Fruit fly (Drosophila melanogaster) whole organism, embryonic: ENCODE data around the gene CG33108.

ENCODE experiments used
- Ada2b ChIP-seq: fragments of 200-800 bp; sonication (Bioruptor generic); IDR thresholded peaks from 2 replicates; pipeline ENCODE4 v1.3.6; 2022; ENCODE audit warnings: missing biosample characterization, missing genetic modification characterization
- Atf6 ChIP-seq: fragments of 200-800 bp; sonication (Bioruptor generic); IDR thresholded peaks from 2 replicates; pipeline ENCODE4 v1.3.6; 2022; ENCODE audit warnings: missing biosample characterization, missing genetic modification characterization
- B-H2 ChIP-seq: fragments of 200-800 bp; sonication (Bioruptor generic); optimal IDR thresholded peaks from 2 replicates; lab custom pipeline; 2018; ENCODE audit warnings: missing biosample characterization, mild to moderate bottlenecking, missing genetic modification characterization
- CG10267 ChIP-seq: fragments of 200-800 bp; sonication (Bioruptor generic); optimal IDR thresholded peaks from 2 replicates; lab custom pipeline; 2018; ENCODE audit warnings: missing biosample characterization, mild to moderate bottlenecking, missing genetic modification characterization, moderate library complexity
- CG10462 ChIP-seq: fragments of 200-800 bp; sonication (Bioruptor generic); optimal IDR thresholded peaks from 2 replicates; lab custom pipeline; 2016; ENCODE audit warnings: missing biosample characterization, missing genetic modification characterization
- CG11723 ChIP-seq: fragments of 200-800 bp; sonication (Bioruptor generic); optimal IDR thresholded peaks from 2 replicates; lab custom pipeline; 2017; ENCODE audit warnings: missing biosample characterization, mild to moderate bottlenecking, missing genetic modification characterization
- CG12071 ChIP-seq: fragments of 200-800 bp; sonication (Bioruptor generic); optimal IDR thresholded peaks from 3 replicates; lab custom pipeline; 2018; ENCODE audit warnings: missing biosample characterization, mild to moderate bottlenecking, missing genetic modification characterization
- CG12744 ChIP-seq: fragments of 200-800 bp; sonication (Bioruptor generic); optimal IDR thresholded peaks from 2 replicates; lab custom pipeline; 2016; ENCODE audit warnings: missing biosample characterization, missing genetic modification characterization
- CG16779 ChIP-seq: fragments of 200-800 bp; sonication (Bioruptor generic); IDR thresholded peaks from 2 replicates; pipeline ENCODE4 v1.3.6; 2022; ENCODE audit warnings: missing biosample characterization, missing genetic modification characterization
- CG17186 ChIP-seq: fragments of 200-800 bp; sonication (Bioruptor generic); optimal IDR thresholded peaks from 3 replicates; lab custom pipeline; 2017; ENCODE audit warnings: missing biosample characterization, missing genetic modification reagents, missing genetic modification characterization
- CG17359 ChIP-seq: fragments of 200-800 bp; sonication (Bioruptor generic); optimal IDR thresholded peaks from 3 replicates; lab custom pipeline; 2018; ENCODE audit warnings: missing biosample characterization, mild to moderate bottlenecking, missing genetic modification characterization, moderate library complexity
- CG17385 ChIP-seq: fragments of 200-800 bp; sonication (Bioruptor generic); optimal IDR thresholded peaks from 3 replicates; lab custom pipeline; 2018; ENCODE audit warnings: missing biosample characterization, mild to moderate bottlenecking, missing genetic modification characterization
- CG17829 ChIP-seq: fragments of 200-800 bp; optimal IDR thresholded peaks from 2 replicates; lab custom pipeline; 2019; ENCODE audit warnings: missing biosample characterization, mild to moderate bottlenecking, missing genetic modification characterization, moderate library complexity
- CG18619 ChIP-seq: fragments of 200-800 bp; sonication (Bioruptor generic); optimal IDR thresholded peaks from 3 replicates; lab custom pipeline; 2017; ENCODE audit warnings: missing biosample characterization, mild to moderate bottlenecking, missing genetic modification characterization
- CG2120 ChIP-seq: fragments of 200-800 bp; sonication (Bioruptor generic); optimal IDR thresholded peaks from 3 replicates; lab custom pipeline; 2016; ENCODE audit warnings: missing biosample characterization, missing genetic modification characterization
- CG3163 ChIP-seq: fragments of 200-800 bp; sonication (Bioruptor generic); optimal IDR thresholded peaks from 3 replicates; lab custom pipeline; 2016; ENCODE audit warnings: missing biosample characterization, missing genetic modification characterization
- CG32532 ChIP-seq: fragments of 200-800 bp; sonication (Bioruptor generic); IDR thresholded peaks from 2 replicates; pipeline ENCODE4 v1.3.6; 2022; ENCODE audit warnings: missing biosample characterization, missing genetic modification characterization
- CG33557 ChIP-seq: fragments of 200-800 bp; sonication (Bioruptor generic); optimal IDR thresholded peaks from 2 replicates; lab custom pipeline; 2019; ENCODE audit warnings: missing biosample characterization, mild to moderate bottlenecking, missing genetic modification characterization, moderate library complexity
- CG3726 ChIP-seq: fragments of 200-800 bp; sonication (Bioruptor generic); IDR thresholded peaks from 3 replicates; pipeline ENCODE4, ENCODE4 v1.3.6; 2022; ENCODE audit warnings: missing biosample characterization, missing genetic modification characterization
- CG7271 ChIP-seq: fragments of 200-800 bp; sonication (Bioruptor generic); optimal IDR thresholded peaks from 2 replicates; lab custom pipeline; 2018; ENCODE audit warnings: missing biosample characterization, mild to moderate bottlenecking, missing genetic modification characterization, moderate library complexity
- CG8290 ChIP-seq, 3 experiments: fragments of 200-800 bp; sonication (Bioruptor generic); optimal IDR thresholded peaks; 2 replicates each; lab custom pipeline; 2016 to 2019; ENCODE audit warnings: missing biosample characterization in 3 of 3, missing genetic modification characterization in 3 of 3, mild to moderate bottlenecking in 2 of 3, moderate library complexity in 1 of 3
- CG9876 ChIP-seq: fragments of 200-800 bp; sonication (Bioruptor generic); optimal IDR thresholded peaks from 2 replicates; lab custom pipeline; 2016; ENCODE audit warnings: missing biosample characterization, missing genetic modification characterization
- Dp ChIP-seq: fragments of 200-800 bp; sonication (Bioruptor generic); optimal IDR thresholded peaks from 2 replicates; lab custom pipeline; 2018; ENCODE audit warnings: missing biosample characterization, mild to moderate bottlenecking, missing genetic modification characterization, moderate library complexity
- HHEX ChIP-seq: fragments of 200-800 bp; sonication (Bioruptor generic); optimal IDR thresholded peaks from 3 replicates; lab custom pipeline; 2017; ENCODE audit warnings: missing biosample characterization, mild to moderate bottlenecking, missing genetic modification characterization, missing genetic modification reagents
- Ptx1 ChIP-seq: fragments of 200-800 bp; sonication (Bioruptor generic); IDR thresholded peaks from 2 replicates; pipeline ENCODE4 v1.3.6; 2022; ENCODE audit warnings: missing biosample characterization, missing genetic modification characterization
- Sin3A ChIP-seq: fragments of >200 bp; optimal IDR thresholded peaks from 2 replicates; lab custom pipeline; 2018
- Vsx1 ChIP-seq: fragments of 200-800 bp; sonication (Bioruptor generic); optimal IDR thresholded peaks from 2 replicates; lab custom pipeline; 2017; ENCODE audit warnings: missing biosample characterization, mild to moderate bottlenecking, missing genetic modification characterization, missing genetic modification reagents
- aop ChIP-seq: fragments of 200-800 bp; sonication (Bioruptor generic); IDR thresholded peaks from 2 replicates; pipeline ENCODE4 v1.3.6; 2022; ENCODE audit warnings: missing biosample characterization, missing genetic modification characterization
- ato ChIP-seq: fragments of 200-800 bp; sonication (Bioruptor generic); IDR thresholded peaks from 2 replicates; pipeline ENCODE4 v1.3.6; 2022; ENCODE audit warnings: missing biosample characterization, missing genetic modification characterization; ENCODE audit not compliant: partially characterized antibody
- bsh ChIP-seq, 2 experiments: fragments of 200-800 bp; sonication (Bioruptor generic); optimal IDR thresholded peaks; 2 replicates each; lab custom pipeline; 2017 to 2018; ENCODE audit warnings: mild to moderate bottlenecking in 2 of 2, missing biosample characterization in 2 of 2, missing genetic modification characterization in 2 of 2, moderate library complexity in 1 of 2
- btn ChIP-seq: fragments of 200-800 bp; sonication (Bioruptor generic); optimal IDR thresholded peaks from 2 replicates; lab custom pipeline; 2016; ENCODE audit warnings: missing biosample characterization, missing genetic modification characterization
- cad ChIP-seq: fragments of >200 bp; optimal IDR thresholded peaks from 2 replicates; lab custom pipeline; 2017; ENCODE audit warnings: missing biosample characterization, missing genetic modification characterization
- cg ChIP-seq: fragments of 200-800 bp; sonication (Bioruptor generic); optimal IDR thresholded peaks from 3 replicates; lab custom pipeline; 2019; ENCODE audit warnings: missing biosample characterization, mild to moderate bottlenecking, missing genetic modification characterization, moderate library complexity
- da ChIP-seq: fragments of 200-800 bp; sonication (Bioruptor generic); optimal IDR thresholded peaks from 2 replicates; lab custom pipeline; 2016; ENCODE audit warnings: missing biosample characterization, missing genetic modification characterization
- emc ChIP-seq: fragments of 200-800 bp; sonication (Bioruptor generic); optimal IDR thresholded peaks from 2 replicates; lab custom pipeline; 2016; ENCODE audit warnings: missing biosample characterization, missing genetic modification characterization
- ems ChIP-seq: fragments of 200-800 bp; sonication (Bioruptor generic); optimal IDR thresholded peaks from 3 replicates; lab custom pipeline; 2016; ENCODE audit warnings: missing biosample characterization, missing genetic modification characterization
- gce ChIP-seq: fragments of 200-800 bp; sonication (Bioruptor generic); IDR thresholded peaks from 3 replicates; pipeline ENCODE4 v1.3.6; 2022; ENCODE audit warnings: missing biosample characterization, missing genetic modification characterization
- grn ChIP-seq: fragments of 200-800 bp; sonication (Bioruptor generic); optimal IDR thresholded peaks from 3 replicates; lab custom pipeline; 2017; ENCODE audit warnings: missing biosample characterization, missing genetic modification characterization
- gsb ChIP-seq: fragments of 200-800 bp; sonication (Bioruptor generic); IDR thresholded peaks from 2 replicates; pipeline ENCODE4 v1.3.6; 2022; ENCODE audit warnings: missing biosample characterization, missing genetic modification characterization
- jigr1 ChIP-seq: fragments of 200-800 bp; sonication (Bioruptor generic); IDR thresholded peaks from 3 replicates; pipeline ENCODE4 v1.3.6; 2022; ENCODE audit warnings: missing biosample characterization, missing genetic modification characterization
- ken ChIP-seq: fragments of 200-800 bp; sonication (Bioruptor generic); IDR thresholded peaks from 3 replicates; pipeline ENCODE4 v1.3.6; 2022; ENCODE audit warnings: missing biosample characterization, missing genetic modification characterization
- mam ChIP-seq: fragments of 200-800 bp; sonication (Bioruptor generic); optimal IDR thresholded peaks from 3 replicates; lab custom pipeline; 2016; ENCODE audit warnings: missing biosample characterization, missing genetic modification characterization
- onecut ChIP-seq: fragments of 200-800 bp; sonication (Bioruptor generic); IDR thresholded peaks from 2 replicates; pipeline ENCODE4 v1.3.6; 2022; ENCODE audit warnings: missing biosample characterization, missing genetic modification characterization
- pfk ChIP-seq: fragments of 200-800 bp; sonication (Bioruptor generic); optimal IDR thresholded peaks from 2 replicates; lab custom pipeline; 2018; ENCODE audit warnings: missing biosample characterization, mild to moderate bottlenecking, missing genetic modification characterization, moderate library complexity
- rib ChIP-seq: fragments of 200-800 bp; sonication (Bioruptor generic); IDR thresholded peaks from 2 replicates; pipeline ENCODE4 v1.3.6; 2022; ENCODE audit warnings: missing biosample characterization, missing genetic modification characterization
- slp2 ChIP-seq: fragments of 200-800 bp; sonication (Bioruptor generic); optimal IDR thresholded peaks from 2 replicates; lab custom pipeline; 2016; ENCODE audit warnings: missing biosample characterization, missing genetic modification characterization
- sr ChIP-seq: fragments of 200-800 bp; sonication (Bioruptor generic); IDR thresholded peaks from 3 replicates; pipeline ENCODE4 v1.3.6; 2022; ENCODE audit warnings: missing biosample characterization, missing genetic modification characterization
- stc ChIP-seq: fragments of 200-800 bp; sonication (Bioruptor generic); IDR thresholded peaks from 2 replicates; pipeline ENCODE4 v1.3.6; 2022; ENCODE audit warnings: missing biosample characterization, missing genetic modification characterization
- trem ChIP-seq: fragments of 200-800 bp; optimal IDR thresholded peaks from 3 replicates; lab custom pipeline; 2019; ENCODE audit warnings: missing biosample characterization, mild to moderate bottlenecking, missing genetic modification characterization, moderate library complexity
- z ChIP-seq: fragments of 200-800 bp; sonication (Bioruptor generic); IDR thresholded peaks from 3 replicates; pipeline ENCODE4 v1.3.6; 2022; ENCODE audit warnings: missing biosample characterization, missing genetic modification characterization

Gene CG33108

DNA sequence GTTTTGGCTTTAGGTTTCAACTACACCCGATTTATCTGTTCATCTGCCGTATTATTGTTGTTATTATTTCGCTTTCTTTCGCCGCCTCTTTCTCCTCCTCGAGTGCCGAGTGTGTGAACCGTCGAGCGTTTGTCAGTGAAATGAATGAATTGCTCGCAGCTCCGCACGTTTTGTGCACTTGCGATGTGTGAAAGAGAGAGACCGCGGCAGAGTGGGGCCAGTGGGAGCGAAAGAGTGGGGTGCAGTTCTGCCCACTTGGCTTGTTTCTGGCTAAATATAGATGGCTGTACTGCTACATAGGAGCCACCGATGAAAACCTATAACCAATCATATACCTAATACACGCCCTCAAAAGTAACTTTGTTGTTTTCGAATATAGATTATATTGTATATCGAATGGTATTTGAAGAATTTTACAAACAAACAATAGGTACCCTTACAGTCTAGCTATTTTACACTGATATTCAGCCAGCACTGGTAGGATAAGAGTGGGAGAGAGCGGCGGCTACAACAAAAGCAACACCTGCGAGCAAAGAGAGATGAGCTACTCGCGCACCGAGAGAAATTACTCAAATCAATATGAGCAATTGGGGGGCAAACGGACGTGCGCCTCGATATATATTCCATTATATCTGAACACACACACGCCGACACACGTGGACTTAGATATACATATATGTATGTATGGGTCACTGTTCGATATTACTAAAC is 11.1 kb downstream of the CG33108 start (continued):
- TF ChIP-seq CG10462 (GFP tag; lab: Kevin White, UChicago) = no peak
- no peak for TF ChIP-seq da (GFP tag; lab: Kevin White, UChicago)
- TF ChIP-seq CG8290 (GFP tag; optimal IDR thresholded peaks at IDR 0.05; lab: Kevin White, UChicago) = no peak
- peak in 1 of 2 experiments; percentile 0 for TF ChIP-seq CG8290 (tag; optimal IDR thresholded peaks at IDR 0.05; lab: Kevin White, UChicago)
- 0 out of 2 replicates have a peak, but pooled peaks have one; percentile 26 for TF ChIP-seq onecut (GFP tag; lab: Robert Waterston, UW)
- no peak for TF ChIP-seq mam (GFP tag; lab: Kevin White, UChicago)
- TF ChIP-seq ken (GFP tag; lab: Robert Waterston, UW) = peak; percentile 48; the same call in 1 of the 3 replicates
- TF ChIP-seq aop (GFP tag; lab: Robert Waterston, UW) = no peak
- no peak for TF ChIP-seq jigr1 (GFP tag; lab: Robert Waterston, UW)
- TF ChIP-seq CG18619 (GFP tag; lab: Kevin White, UChicago) = no peak
- TF ChIP-seq CG3163 (GFP tag; lab: Kevin White, UChicago) = peak; percentile 10
- no peak for TF ChIP-seq ems
- TF ChIP-seq B-H2 (GFP tag; lab: Kevin White, UChicago) = no peak
- no peak for TF ChIP-seq CG10267 (tag; lab: Kevin White, UChicago)
- no peak for TF ChIP-seq CG33557 (GFP tag; lab: Kevin White, UChicago)
- TF ChIP-seq Dp = no peak
- no peak for TF ChIP-seq Vsx1 (GFP tag; lab: Kevin White, UChicago)
- no peak for TF ChIP-seq CG11723 (GFP tag; lab: Kevin White, UChicago)
- TF ChIP-seq CG16779 (GFP tag; lab: Robert Waterston, UW) = 0 out of 2 replicates have a peak, but pooled peaks have one; percentile 35
- TF ChIP-seq ato = no peak
- no peak for TF ChIP-seq CG7271 (tag; lab: Kevin White, UChicago)
- TF ChIP-seq Ada2b (GFP tag; lab: Robert Waterston, UW) = no peak
- TF ChIP-seq gce (GFP tag; lab: Robert Waterston, UW) = no peak
- 0 out of 2 replicates have a peak, but pooled peaks have one; percentile 29 for TF ChIP-seq Atf6 (GFP tag; lab: Robert Waterston, UW)
- TF ChIP-seq CG17359 (tag; lab: Kevin White, UChicago) = no peak
- TF ChIP-seq CG9876 (GFP tag; lab: Kevin White, UChicago) = no peak
- TF ChIP-seq HHEX (GFP tag; lab: Kevin White, UChicago) = peak; percentile 32
- peak; percentile 53 for TF ChIP-seq grn (GFP tag; lab: Kevin White, UChicago)
- no peak for TF ChIP-seq emc (GFP tag; lab: Kevin White, UChicago)
- no peak for TF ChIP-seq pfk
- TF ChIP-seq CG17829 = peak; percentile 0
- no peak for TF ChIP-seq stc (GFP tag; lab: Robert Waterston, UW)
- TF ChIP-seq CG3726 = no peak
- TF ChIP-seq rib (GFP tag; lab: Robert Waterston, UW) = no peak
- peak; percentile 56; the same call in 1 of the 3 replicates for TF ChIP-seq z
- no peak for TF ChIP-seq gsb
- no peak for TF ChIP-seq slp2 (GFP tag; lab: Kevin White, UChicago)
- TF ChIP-seq CG32532 (GFP tag; lab: Robert Waterston, UW) = no peak
- peak; percentile 34 for TF ChIP-seq cg
- no peak for TF ChIP-seq CG17385 (GFP tag; lab: Kevin White, UChicago)
- TF ChIP-seq sr (GFP tag; lab: Robert Waterston, UW) = no peak
- TF ChIP-seq CG17186 = no peak
- TF ChIP-seq cad = no peak
- TF ChIP-seq CG2120 (GFP tag; lab: Kevin White, UChicago) = peak; percentile 42
- TF ChIP-seq btn (GFP tag; lab: Kevin White, UChicago) = no peak
- TF ChIP-seq Ptx1 = peak; percentile 19; the same call in 1 of the 2 replicates
- TF ChIP-seq trem (tag; lab: Kevin White, UChicago) = no peak
- no peak for TF ChIP-seq Sin3A
- TF ChIP-seq bsh (GFP tag; optimal IDR thresholded peaks at IDR 0.05; lab: Kevin White, UChicago) = no peak
- no peak for TF ChIP-seq CG12744 (GFP tag; lab: Kevin White, UChicago)
- no peak for TF ChIP-seq CG12071
